Worm (Caenorhabditis elegans): ENCODE data around the gene nprt-1.

- TF ChIP-seq sem-4 (tag; optimal IDR thresholded peaks at IDR 0.05) = no peak
- TF ChIP-seq aly-2 (tag; optimal IDR thresholded peaks at IDR 0.05) = no peak
- no peak for TF ChIP-seq fos-1 (tag; optimal IDR thresholded peaks at IDR 0.05)
- no peak for TF ChIP-seq nhr-25 (tag; optimal IDR thresholded peaks at IDR 0.05)
- TF ChIP-seq blmp-1 (tag; optimal IDR thresholded peaks at IDR 0.05; ENCODE audit: insufficient read depth) = no peak
- TF ChIP-seq elt-1 (tag; optimal IDR thresholded peaks at IDR 0.05) = no peak
- no peak for TF ChIP-seq mdl-1 (tag; optimal IDR thresholded peaks at IDR 0.05)
- no peak for TF ChIP-seq lsy-2 (tag; optimal IDR thresholded peaks at IDR 0.05)
These were observed 3.2 kb upstream of the nprt-1 start for ce11 chrIV:2893486-2893842.

Data from whole organism, L2 larva.